1 fruit fly cellular context compared by ENCODE assay signal in genomic region chr3L:21515823-21516715, dm6.
TF ChIP-seq lines count a peak whose summit lies in the region.

Gene SAK, minus strand, starts transcription at chr3L:21515887.
Gene Cdk12, plus strand, starts transcription at chr3L:21516306.

TF ChIP-seq in whole organism, embryonic, 481 proteins besides CTCF, POLR2A, EP300 and RAD21 (continued from another document and continues in another):
- TF ChIP-seq slbo (GFP tag; IDR thresholded peaks at IDR 0.05; lab: Robert Waterston, UW) (peak; percentile 92), Aef1 (GFP tag; IDR thresholded peaks at IDR 0.05; lab: Robert Waterston, UW) (peak; percentile 79), da (GFP tag; optimal IDR thresholded peaks at IDR 0.05; lab: Kevin White, UChicago) (no peak), CG9215 (GFP tag; IDR thresholded peaks at IDR 0.05; lab: Robert Waterston, UW) (peak; percentile 97), zen (tag; optimal IDR thresholded peaks at IDR 0.05; lab: Kevin White, UChicago) (peak; percentile 87), CG17359 (tag; optimal IDR thresholded peaks at IDR 0.05; lab: Kevin White, UChicago) (peak; percentile 81), NC2α (GFP tag; optimal IDR thresholded peaks at IDR 0.05; lab: Kevin White, UChicago) (no peak), E2f2 (GFP tag; IDR thresholded peaks at IDR 0.05; lab: Robert Waterston, UW) (peak; percentile 83), disco-r (GFP tag; optimal IDR thresholded peaks at IDR 0.05; lab: Kevin White, UChicago) (peak; percentile 29), pum (GFP tag; optimal IDR thresholded peaks at IDR 0.05; lab: Kevin White, UChicago) (peak; percentile 60), CG7786 (GFP tag; optimal IDR thresholded peaks at IDR 0.05; lab: Kevin White, UChicago) (peak; percentile 65), gem (tag; optimal IDR thresholded peaks at IDR 0.05; lab: Kevin White, UChicago) (peak; percentile 93), Scr (GFP tag; IDR thresholded peaks at IDR 0.05; lab: Robert Waterston, UW; ENCODE audit: partially characterized antibody) (peak; percentile 60), Pdp1 (GFP tag; optimal IDR thresholded peaks at IDR 0.05; lab: Kevin White, UChicago) (peak; percentile 76 to 80), CG13624 (GFP tag; optimal IDR thresholded peaks at IDR 0.05; lab: Kevin White, UChicago) (peak; percentile 49), CG9817 (tag; optimal IDR thresholded peaks at IDR 0.05; lab: Kevin White, UChicago) (peak; percentile 86), CG2199 (GFP tag; IDR thresholded peaks at IDR 0.05; lab: Robert Waterston, UW) (0 out of 3 replicates have a peak, but pooled peaks have one; percentile 46), oc (tag; optimal IDR thresholded peaks at IDR 0.05; lab: Kevin White, UChicago) (peak; percentile 71), CG30020 (tag; optimal IDR thresholded peaks at IDR 0.05; lab: Kevin White, UChicago) (peak; percentile 89), crc (GFP tag; optimal IDR thresholded peaks at IDR 0.05; lab: Kevin White, UChicago) (no peak), CG1602 (GFP tag; optimal IDR thresholded peaks at IDR 0.05; lab: Kevin White, UChicago) (peak; percentile 88), CG12236 (GFP tag; optimal IDR thresholded peaks at IDR 0.05; lab: Kevin White, UChicago) (no peak), CG7963 (GFP tag; IDR thresholded peaks at IDR 0.05; lab: Robert Waterston, UW; ENCODE audit: partially characterized antibody) (0 out of 3 replicates have a peak, but pooled peaks have one; percentile 32), CG4424 (GFP tag; optimal IDR thresholded peaks at IDR 0.05; lab: Kevin White, UChicago) (peak; percentile 85), CG7556 (GFP tag; optimal IDR thresholded peaks at IDR 0.05; lab: Kevin White, UChicago) (peak; percentile 87), gcm (GFP tag; optimal IDR thresholded peaks at IDR 0.05; lab: Kevin White, UChicago) (peak; percentile 76), Ptx1 (GFP tag; IDR thresholded peaks at IDR 0.05; lab: Robert Waterston, UW) (peak; percentile 88), ac (GFP tag; optimal IDR thresholded peaks at IDR 0.05; lab: Kevin White, UChicago) (peak; percentile 5), sens (GFP tag; lab: Kevin White, UChicago) (peak; percentile 91), fru (optimal IDR thresholded peaks at IDR 0.05; lab: Kevin White, UChicago) (no peak), bab2 (GFP tag; optimal IDR thresholded peaks at IDR 0.05; lab: Kevin White, UChicago) (peak; percentile 58), cwo (GFP tag; optimal IDR thresholded peaks at IDR 0.05; lab: Kevin White, UChicago) (peak; percentile 66), CG17186 (GFP tag; optimal IDR thresholded peaks at IDR 0.05; lab: Kevin White, UChicago) (no peak), Hand (GFP tag; optimal IDR thresholded peaks at IDR 0.05; lab: Kevin White, UChicago) (peak; percentile 36), rib (GFP tag; IDR thresholded peaks at IDR 0.05; lab: Robert Waterston, UW) (peak; percentile 64; the same call in 1 of the 2 replicates), nau (GFP tag; optimal IDR thresholded peaks at IDR 0.05; lab: Kevin White, UChicago) (no peak), vvl (GFP tag; IDR thresholded peaks at IDR 0.05; lab: Robert Waterston, UW) (peak; percentile 88), CG8281 (tag; optimal IDR thresholded peaks at IDR 0.05; lab: Kevin White, UChicago) (peak; percentile 52), Gsc (GFP tag; IDR thresholded peaks at IDR 0.05; lab: Robert Waterston, UW) (no peak; the same call in 1 of the 2 replicates), HLHmδ (GFP tag; optimal IDR thresholded peaks at IDR 0.05; lab: Kevin White, UChicago) (no peak), CG8944 (GFP tag; optimal IDR thresholded peaks at IDR 0.05; lab: Kevin White, UChicago) (peak; percentile 65), CG7271 (tag; optimal IDR thresholded peaks at IDR 0.05; lab: Kevin White, UChicago) (peak; percentile 57), sob (GFP tag; IDR thresholded peaks at IDR 0.05; lab: Robert Waterston, UW) (peak; percentile 83), CG5180 (GFP tag; optimal IDR thresholded peaks at IDR 0.05; lab: Kevin White, UChicago) (no peak), lilli (GFP tag; optimal IDR thresholded peaks at IDR 0.05; lab: Kevin White, UChicago) (peak; percentile 82), CG34224 (GFP tag; IDR thresholded peaks at IDR 0.05; lab: Robert Waterston, UW; ENCODE audit: partially characterized antibody) (peak; percentile 37; the same call in 1 of the 3 replicates), Abd-B (GFP tag; optimal IDR thresholded peaks at IDR 0.05; lab: Kevin White, UChicago) (peak; percentile 91), CG30403 (GFP tag; optimal IDR thresholded peaks at IDR 0.05; lab: Kevin White, UChicago) (peak; percentile 92), Oli (tag; optimal IDR thresholded peaks at IDR 0.05; lab: Kevin White, UChicago) (peak; percentile 84), Atf6 (GFP tag; IDR thresholded peaks at IDR 0.05; lab: Robert Waterston, UW) (peak; percentile 84), CG11504 (tag; optimal IDR thresholded peaks at IDR 0.05; lab: Kevin White, UChicago) (peak; percentile 88), Jarid2 (GFP tag; optimal IDR thresholded peaks at IDR 0.05; lab: Kevin White, UChicago) (no peak), MTF-1 (GFP tag; optimal IDR thresholded peaks at IDR 0.05; lab: Kevin White, UChicago; ENCODE audit: borderline replicate concordance) (peak; percentile 41), Side (GFP tag; optimal IDR thresholded peaks at IDR 0.05; lab: Kevin White, UChicago) (peak; percentile 20), CG11093 (GFP tag; IDR thresholded peaks at IDR 0.05; lab: Robert Waterston, UW) (peak; percentile 74; the same call in 2 of the 3 replicates), CG33557 (GFP tag; optimal IDR thresholded peaks at IDR 0.05; lab: Kevin White, UChicago) (peak; percentile 85), tio (GFP tag; optimal IDR thresholded peaks at IDR 0.05; lab: Kevin White, UChicago) (peak; percentile 88), vnd (GFP tag; IDR thresholded peaks at IDR 0.05; lab: Robert Waterston, UW; ENCODE audit: partially characterized antibody) (0 out of 3 replicates have a peak, but pooled peaks have one; percentile 39), kah (GFP tag; optimal IDR thresholded peaks at IDR 0.05; lab: Kevin White, UChicago) (peak; percentile 65), salm (tag; optimal IDR thresholded peaks at IDR 0.05; lab: Kevin White, UChicago) (peak; percentile 60), Ets97D (GFP tag; optimal IDR thresholded peaks at IDR 0.05; lab: Kevin White, UChicago) (peak; percentile 58), pfk (GFP tag; optimal IDR thresholded peaks at IDR 0.05; lab: Kevin White, UChicago) (peak; percentile 24), cg (GFP tag; optimal IDR thresholded peaks at IDR 0.05; lab: Kevin White, UChicago) (no peak), amos (GFP tag; IDR thresholded peaks at IDR 0.05; lab: Robert Waterston, UW; ENCODE audit: partially characterized antibody) (peak; percentile 52), danr (GFP tag; IDR thresholded peaks at IDR 0.05; lab: Robert Waterston, UW) (peak; percentile 77), Six4 (GFP tag; optimal IDR thresholded peaks at IDR 0.05; lab: Kevin White, UChicago) (peak; percentile 80), ERR (GFP tag; optimal IDR thresholded peaks at IDR 0.05; lab: Kevin White, UChicago) (peak; percentile 30), Myb (GFP tag; optimal IDR thresholded peaks at IDR 0.05; lab: Kevin White, UChicago) (peak; percentile 54), ci (GFP tag; IDR thresholded peaks at IDR 0.05; lab: Robert Waterston, UW) (peak; percentile 74; the same call in 2 of the 3 replicates), Drgx (GFP tag; IDR thresholded peaks at IDR 0.05; lab: Robert Waterston, UW) (peak; percentile 55), fd102C (GFP tag; optimal IDR thresholded peaks at IDR 0.05; lab: Kevin White, UChicago) (no peak), CG14050 (GFP tag; IDR thresholded peaks at IDR 0.05; lab: Robert Waterston, UW) (peak; percentile 54), ap (GFP tag; IDR thresholded peaks at IDR 0.05; lab: Robert Waterston, UW) (0 out of 2 replicates have a peak, but pooled peaks have one; percentile 59), chn (GFP tag; optimal IDR thresholded peaks at IDR 0.05; lab: Kevin White, UChicago) (peak; percentile 47), CG6272 (GFP tag; IDR thresholded peaks at IDR 0.05; lab: Robert Waterston, UW) (peak; percentile 81), CG8359 (GFP tag; optimal IDR thresholded peaks at IDR 0.05; lab: Kevin White, UChicago; ENCODE audit: borderline replicate concordance) (peak; percentile 55), shn (GFP tag; optimal IDR thresholded peaks at IDR 0.05; lab: Kevin White, UChicago) (peak; percentile 55), tna (GFP tag; IDR thresholded peaks at IDR 0.05; lab: Robert Waterston, UW; ENCODE audit: partially characterized antibody) (no peak), bbx (GFP tag; IDR thresholded peaks at IDR 0.05; lab: Robert Waterston, UW; ENCODE audit: partially characterized antibody) (no peak), Tbp (GFP tag; optimal IDR thresholded peaks at IDR 0.05; lab: Kevin White, UChicago) (no peak), CG32772 (GFP tag; IDR thresholded peaks at IDR 0.05; lab: Robert Waterston, UW) (peak; percentile 76), ase (GFP tag; IDR thresholded peaks at IDR 0.05; lab: Robert Waterston, UW) (peak; percentile 78), HLH4C (GFP tag; IDR thresholded peaks at IDR 0.05; lab: Robert Waterston, UW; ENCODE audit: partially characterized antibody) (no peak), ash1 (GFP tag; optimal IDR thresholded peaks at IDR 0.05; lab: Kevin White, UChicago) (no peak), fu2 (GFP tag; optimal IDR thresholded peaks at IDR 0.05; lab: Kevin White, UChicago) (peak; percentile 67), CG1647 (GFP tag; optimal IDR thresholded peaks at IDR 0.05; lab: Kevin White, UChicago) (peak; percentile 30), CG10462 (GFP tag; optimal IDR thresholded peaks at IDR 0.05; lab: Kevin White, UChicago) (peak; percentile 66), pros (GFP tag; optimal IDR thresholded peaks at IDR 0.05; lab: Kevin White, UChicago) (no peak), HmgZ (tag; optimal IDR thresholded peaks at IDR 0.05; lab: Kevin White, UChicago) (peak; percentile 72), CG32532 (GFP tag; IDR thresholded peaks at IDR 0.05; lab: Robert Waterston, UW) (peak; percentile 87), emc (GFP tag; optimal IDR thresholded peaks at IDR 0.05; lab: Kevin White, UChicago) (no peak), Taf1 (GFP tag; IDR thresholded peaks at IDR 0.05; lab: Robert Waterston, UW) (peak; percentile 77; the same call in 1 of the 2 replicates), CG14667 (GFP tag; IDR thresholded peaks at IDR 0.05; lab: Robert Waterston, UW) (peak; percentile 80), wor (GFP tag; IDR thresholded peaks at IDR 0.05; lab: Robert Waterston, UW) (peak; percentile 67), Sox102F (GFP tag; optimal IDR thresholded peaks at IDR 0.05; lab: Kevin White, UChicago) (peak; percentile 79), Hey (tag; optimal IDR thresholded peaks at IDR 0.05; lab: Kevin White, UChicago) (no peak), CG2889 (GFP tag; IDR thresholded peaks at IDR 0.05; lab: Robert Waterston, UW) (peak; percentile 81; the same call in 2 of the 3 replicates), stc (GFP tag; IDR thresholded peaks at IDR 0.05; lab: Robert Waterston, UW) (peak; percentile 73), sqz (GFP tag; optimal IDR thresholded peaks at IDR 0.05; lab: Kevin White, UChicago) (peak; percentile 76), gsb (GFP tag; IDR thresholded peaks at IDR 0.05; lab: Robert Waterston, UW) (peak; percentile 79), row (GFP tag; IDR thresholded peaks at IDR 0.05; lab: Robert Waterston, UW) (peak; percentile 96), CG9609 (GFP tag; optimal IDR thresholded peaks at IDR 0.05; lab: Kevin White, UChicago) (peak; percentile 50), Asciz (GFP tag; optimal IDR thresholded peaks at IDR 0.05; lab: Kevin White, UChicago) (peak; percentile 70), bigmax (GFP tag; optimal IDR thresholded peaks at IDR 0.05; lab: Kevin White, UChicago) (no peak), Vsx1 (GFP tag; optimal IDR thresholded peaks at IDR 0.05; lab: Kevin White, UChicago) (peak; percentile 82), seq (GFP tag; IDR thresholded peaks at IDR 0.05; lab: Robert Waterston, UW) (peak; percentile 64), Dp (GFP tag; optimal IDR thresholded peaks at IDR 0.05; lab: Kevin White, UChicago) (peak; percentile 74), CG10366 (GFP tag; IDR thresholded peaks at IDR 0.05; lab: Robert Waterston, UW) (peak; percentile 71; the same call in 1 of the 2 replicates), CG4707 (GFP tag; optimal IDR thresholded peaks at IDR 0.05; lab: Kevin White, UChicago) (no peak), toy (GFP tag; IDR thresholded peaks at IDR 0.05; lab: Robert Waterston, UW) (peak; percentile 47; the same call in 1 of the 2 replicates), nerfin-2 (GFP tag; IDR thresholded peaks at IDR 0.05; lab: Robert Waterston, UW; ENCODE audit: partially characterized antibody) (no peak), CG1233 (GFP tag; optimal IDR thresholded peaks at IDR 0.05; lab: Kevin White, UChicago) (peak; percentile 83), CG10979 (tag; optimal IDR thresholded peaks at IDR 0.05; lab: Kevin White, UChicago) (peak; percentile 80), CG2129 (GFP tag; IDR thresholded peaks at IDR 0.05; lab: Robert Waterston, UW; ENCODE audit: partially characterized antibody) (no peak), Dip3 (GFP tag; optimal IDR thresholded peaks at IDR 0.05; lab: Kevin White, UChicago) (peak; percentile 71), CG13296 (GFP tag; optimal IDR thresholded peaks at IDR 0.05; lab: Kevin White, UChicago) (peak; percentile 86), Hr39 (optimal IDR thresholded peaks at IDR 0.05; lab: Kevin White, UChicago) (no peak), usp (GFP tag; optimal IDR thresholded peaks at IDR 0.05; lab: Kevin White, UChicago) (no peak), CG10431 (GFP tag; optimal IDR thresholded peaks at IDR 0.05; lab: Kevin White, UChicago) (peak; percentile 38), Mes4 (GFP tag; optimal IDR thresholded peaks at IDR 0.05; lab: Kevin White, UChicago) (peak; percentile 29), CG3726 (GFP tag; IDR thresholded peaks at IDR 0.05; lab: Robert Waterston, UW) (peak; percentile 73; the same call in 2 of the 3 replicates), Hmx (GFP tag; optimal IDR thresholded peaks at IDR 0.05; lab: Kevin White, UChicago) (no peak), CG10321 (GFP tag; IDR thresholded peaks at IDR 0.05; lab: Robert Waterston, UW) (no peak; the same call in 1 of the 2 replicates), CG14441 (GFP tag; IDR thresholded peaks at IDR 0.05; lab: Robert Waterston, UW) (peak; percentile 77), so (GFP tag; IDR thresholded peaks at IDR 0.05; lab: Robert Waterston, UW) (peak; percentile 87), CG18262 (tag; optimal IDR thresholded peaks at IDR 0.05; lab: Kevin White, UChicago) (peak; percentile 89), CG3407 (GFP tag; optimal IDR thresholded peaks at IDR 0.05; lab: Kevin White, UChicago) (peak; percentile 73), CG34376 (GFP tag; optimal IDR thresholded peaks at IDR 0.05; lab: Kevin White, UChicago) (peak; percentile 57)
